Fruit fly (Drosophila melanogaster) whole organism, pupa: Measurements from ENCODE around the gene Rbcn-3A.

Experiments used
- CG32121 ChIP-seq: fragments of 200-800 bp; sonication (Bioruptor generic); IDR thresholded peaks from 2 replicates; pipeline ENCODE4 v1.3.6; 2022; ENCODE audit warnings: missing biosample characterization, missing genetic modification characterization
- CG34367 ChIP-seq: fragments of 200-800 bp; sonication (Bioruptor generic); optimal IDR thresholded peaks from 2 replicates; lab custom pipeline; 2018; ENCODE audit warnings: missing biosample characterization, mild to moderate bottlenecking, missing genetic modification characterization
- CG8301 ChIP-seq: fragments of 200-800 bp; sonication (Bioruptor generic); optimal IDR thresholded peaks from 2 replicates; lab custom pipeline; 2018; ENCODE audit warnings: missing biosample characterization, mild to moderate bottlenecking, missing genetic modification characterization
- EcR ChIP-seq: fragments of 200-800 bp; sonication (Bioruptor generic); optimal IDR thresholded peaks from 3 replicates; lab custom pipeline; 2019; ENCODE audit warnings: missing biosample characterization, missing genetic modification characterization, mild to moderate bottlenecking, moderate library complexity, missing genetic modification reagents
- Ets98B ChIP-seq: fragments of 200-800 bp; sonication (Bioruptor generic); IDR thresholded peaks from 2 replicates; pipeline ENCODE4 v1.3.6; 2022; ENCODE audit warnings: missing biosample characterization, missing genetic modification characterization
- Pif1A ChIP-seq: fragments of 200-800 bp; sonication (Bioruptor generic); optimal IDR thresholded peaks from 3 replicates; lab custom pipeline; 2016; ENCODE audit warnings: missing biosample characterization, missing genetic modification characterization
- gl ChIP-seq: fragments of 200-800 bp; sonication (Bioruptor generic); optimal IDR thresholded peaks from 2 replicates; lab custom pipeline; 2018; ENCODE audit warnings: missing biosample characterization, mild to moderate bottlenecking, missing genetic modification characterization

dm6 chrX:6224225-6225190 is 30.8 kb downstream of the Rbcn-3A start, which contains the start of gene sqh:
- TF ChIP-seq CG34367 (tag; lab: Kevin White, UChicago) (peak; percentile 75), CG8301 (tag; lab: Kevin White, UChicago) (peak; percentile 82), Ets98B (peak; percentile 91), CG32121 (peak; percentile 95), EcR (GFP tag; lab: Kevin White, UChicago) (peak; percentile 94), Pif1A (GFP tag; lab: Kevin White, UChicago) (peak; percentile 84), gl (tag; lab: Kevin White, UChicago) (peak; percentile 66)
